Worm (Caenorhabditis elegans) whole organism, L3 larva: Measurements from ENCODE around the gene ZK666.12.
A peak's percentile ranks its signal among the peaks of the same experiment; 100 is the strongest.

Experiments used
- R02D3.7 ChIP-seq: fragments of 150-350 bp; optimal IDR thresholded peaks from 2 replicates; lab custom pipeline; 2014; ENCODE audit warnings: missing biosample characterization, missing genetic modification characterization
- ZK546.5 ChIP-seq: sonication (generic microtip); optimal IDR thresholded peaks from 2 replicates; lab custom pipeline; 2017; ENCODE audit warnings: missing biosample characterization, missing genetic modification characterization
- ama-1 ChIP-seq: fragments of 150-350 bp; optimal IDR thresholded peaks from 2 replicates; lab custom pipeline; 2018
- ceh-16 ChIP-seq: sonication (generic microtip); optimal IDR thresholded peaks from 2 replicates; lab custom pipeline; 2017; ENCODE audit warnings: missing biosample characterization, missing genetic modification characterization
- ceh-28 ChIP-seq: fragments of 150-350 bp; optimal IDR thresholded peaks from 2 replicates; lab custom pipeline; 2014; ENCODE audit warnings: missing biosample characterization, missing genetic modification reagents, missing genetic modification characterization
- ceh-82 ChIP-seq: fragments of 150-350 bp; optimal IDR thresholded peaks from 2 replicates; lab custom pipeline; 2014; ENCODE audit warnings: missing biosample characterization, missing genetic modification characterization
- daf-12 ChIP-seq: fragments of 150-350 bp; optimal IDR thresholded peaks from 2 replicates; lab custom pipeline; 2014; ENCODE audit warnings: missing biosample characterization, missing genetic modification reagents, missing genetic modification characterization
- elt-1 ChIP-seq: fragments of 150-350 bp; optimal IDR thresholded peaks from 2 replicates; lab custom pipeline; 2014; ENCODE audit warnings: missing biosample characterization, missing genetic modification characterization
- elt-3 ChIP-seq, 3 experiments: fragments of 150-350 bp in 1 of 3; sonication (generic microtip) in 2 of 3; optimal IDR thresholded peaks; 2 replicates in 2 of 3; 4 replicates in 1 of 3; lab custom pipeline; 2014 to 2017; ENCODE audit warnings: missing biosample characterization in 3 of 3, missing genetic modification characterization in 3 of 3
- eor-1 ChIP-seq, 2 experiments: fragments of 150-350 bp; optimal IDR thresholded peaks; 2 replicates each; lab custom pipeline; 2014 to 2018; ENCODE audit warnings: missing biosample characterization in 2 of 2, missing genetic modification characterization in 2 of 2
- fkh-10 ChIP-seq: sonication (generic microtip); optimal IDR thresholded peaks from 2 replicates; lab custom pipeline; 2017; ENCODE audit warnings: missing biosample characterization, missing genetic modification reagents, missing genetic modification characterization
- fkh-2 ChIP-seq: fragments of 150-350 bp; optimal IDR thresholded peaks from 2 replicates; lab custom pipeline; 2014; ENCODE audit warnings: missing biosample characterization, missing genetic modification reagents, missing genetic modification characterization
- fos-1 ChIP-seq: fragments of 150-350 bp; optimal IDR thresholded peaks from 2 replicates; lab custom pipeline; 2014; ENCODE audit warnings: missing biosample characterization, missing genetic modification characterization
- hmg-11 ChIP-seq: sonication (generic microtip); optimal IDR thresholded peaks from 2 replicates; lab custom pipeline; 2016; ENCODE audit warnings: missing genetic modification characterization, missing compliant biosample characterization
- jun-1 ChIP-seq: fragments of 150-350 bp; optimal IDR thresholded peaks from 2 replicates; lab custom pipeline; 2014; ENCODE audit warnings: missing biosample characterization, missing genetic modification reagents, missing genetic modification characterization
- lin-15B ChIP-seq: fragments of 150-350 bp; optimal IDR thresholded peaks from 2 replicates; lab custom pipeline; 2014; ENCODE audit warnings: missing biosample characterization, missing genetic modification characterization
- lin-39 ChIP-seq: fragments of 150-350 bp; optimal IDR thresholded peaks from 2 replicates; lab custom pipeline; 2018; ENCODE audit warnings: missing biosample characterization, missing genetic modification reagents, missing genetic modification characterization
- mdl-1 ChIP-seq: fragments of 150-350 bp; optimal IDR thresholded peaks from 2 replicates; lab custom pipeline; 2014; ENCODE audit warnings: missing biosample characterization, missing genetic modification characterization
- mml-1 ChIP-seq: fragments of 150-350 bp; sonication (generic microtip); optimal IDR thresholded peaks from 3 replicates; lab custom pipeline; 2014; ENCODE audit warnings: missing biosample characterization, missing genetic modification characterization
- nfya-1 ChIP-seq: sonication (generic microtip); optimal IDR thresholded peaks from 2 replicates; lab custom pipeline; 2017; ENCODE audit warnings: missing genetic modification characterization, mild to moderate bottlenecking, missing compliant biosample characterization, antibody characterized with exemption, moderate library complexity; ENCODE audit not compliant: insufficient read depth
- nhr-11 ChIP-seq: fragments of 150-350 bp; optimal IDR thresholded peaks from 2 replicates; lab custom pipeline; 2014; ENCODE audit warnings: missing biosample characterization, missing genetic modification characterization
- nhr-23 ChIP-seq: fragments of 150-350 bp; optimal IDR thresholded peaks from 2 replicates; lab custom pipeline; 2014; ENCODE audit warnings: missing biosample characterization, missing genetic modification reagents, missing genetic modification characterization
- nhr-237 ChIP-seq: fragments of 150-350 bp; optimal IDR thresholded peaks from 2 replicates; lab custom pipeline; 2014; ENCODE audit warnings: missing biosample characterization, missing genetic modification characterization
- nhr-25 ChIP-seq: sonication (generic microtip); optimal IDR thresholded peaks from 2 replicates; lab custom pipeline; 2017; ENCODE audit warnings: missing biosample characterization, missing genetic modification characterization
- nhr-28 ChIP-seq: fragments of 150-350 bp; optimal IDR thresholded peaks from 2 replicates; lab custom pipeline; 2014; ENCODE audit warnings: missing biosample characterization, missing genetic modification characterization
- nhr-43 ChIP-seq: sonication (generic microtip); optimal IDR thresholded peaks from 2 replicates; lab custom pipeline; 2016; ENCODE audit warnings: mild to moderate bottlenecking, missing genetic modification characterization, missing compliant biosample characterization; ENCODE audit not compliant: poor library complexity, severe bottlenecking
- nhr-67 ChIP-seq: fragments of 150-350 bp; optimal IDR thresholded peaks from 2 replicates; lab custom pipeline; 2014; ENCODE audit warnings: missing biosample characterization, missing genetic modification characterization
- pha-4 ChIP-seq: fragments of 150-350 bp; optimal IDR thresholded peaks from 2 replicates; lab custom pipeline; 2014; ENCODE audit warnings: missing biosample characterization, missing genetic modification reagents, missing genetic modification characterization
- tbx-2 ChIP-seq: sonication (generic microtip); optimal IDR thresholded peaks from 2 replicates; lab custom pipeline; 2016; ENCODE audit warnings: mild to moderate bottlenecking, missing genetic modification characterization, missing compliant biosample characterization
- zag-1 ChIP-seq: fragments of 150-350 bp; optimal IDR thresholded peaks from 2 replicates; lab custom pipeline; 2014; ENCODE audit warnings: missing biosample characterization, missing genetic modification characterization
- ztf-4 ChIP-seq: fragments of 150-350 bp; optimal IDR thresholded peaks from 2 replicates; lab custom pipeline; 2014; ENCODE audit warnings: missing biosample characterization, missing genetic modification characterization

Gene ZK666.12

DNA sequence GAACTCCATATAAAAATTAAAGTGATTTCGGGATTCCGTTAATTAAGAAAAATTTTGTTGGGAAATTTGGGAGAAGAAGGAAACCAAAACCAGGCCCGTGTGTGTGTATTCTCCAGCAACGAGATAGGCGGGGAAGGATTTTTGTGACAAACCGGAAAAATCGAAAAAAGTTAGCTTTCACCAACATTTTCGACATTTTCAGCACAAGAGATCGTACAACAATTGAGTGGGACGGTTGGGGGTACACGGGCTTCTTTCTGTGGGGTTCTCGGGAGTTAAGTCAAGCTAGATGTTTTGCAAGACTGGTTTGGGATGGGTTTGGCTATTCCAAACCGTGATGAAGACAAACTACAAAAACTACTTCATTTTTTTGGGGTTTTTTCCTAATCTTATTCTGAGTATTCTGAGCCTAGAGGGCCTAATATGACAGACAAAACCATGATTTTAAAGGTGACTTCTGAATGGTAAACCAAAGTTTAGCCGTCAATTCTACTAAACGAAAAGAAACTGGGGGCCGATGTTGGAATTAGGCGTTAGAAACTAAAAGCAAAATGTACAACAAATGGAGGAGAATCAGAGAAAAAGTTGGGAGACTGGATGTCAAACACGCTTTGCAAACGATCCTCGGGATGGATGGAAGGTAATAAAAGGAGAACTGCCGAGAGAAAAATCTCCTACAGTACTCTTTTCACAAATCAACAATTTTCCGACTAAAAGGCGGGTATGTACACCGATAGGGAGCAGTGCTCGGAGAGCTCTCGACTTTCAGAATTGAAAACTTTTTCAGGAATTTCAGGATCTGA, 46.8 kb downstream of the ZK666.12 start:
- TF ChIP-seq jun-1 (tag; lab: Kevin White, UChicago) (peak; percentile 12), nfya-1 (tag; lab: Kevin White, UChicago) (peak; percentile 40), nhr-11 (tag; lab: Kevin White, UChicago) (peak; percentile 1), R02D3.7 (tag; lab: Kevin White, UChicago) (no peak), ceh-82 (tag; lab: Kevin White, UChicago) (no peak), nhr-43 (tag; lab: Kevin White, UChicago) (peak; percentile 70), nhr-25 (tag; lab: Kevin White, UChicago) (peak; percentile 69), ztf-4 (tag; lab: Kevin White, UChicago) (peak; percentile 62), ZK546.5 (tag; lab: Kevin White, UChicago) (no peak), nhr-23 (tag; lab: Kevin White, UChicago) (peak; percentile 50), nhr-237 (tag; lab: Kevin White, UChicago) (no peak), ama-1 (peak; percentile 90), pha-4 (no peak), hmg-11 (tag; lab: Kevin White, UChicago) (no peak)

DNA sequence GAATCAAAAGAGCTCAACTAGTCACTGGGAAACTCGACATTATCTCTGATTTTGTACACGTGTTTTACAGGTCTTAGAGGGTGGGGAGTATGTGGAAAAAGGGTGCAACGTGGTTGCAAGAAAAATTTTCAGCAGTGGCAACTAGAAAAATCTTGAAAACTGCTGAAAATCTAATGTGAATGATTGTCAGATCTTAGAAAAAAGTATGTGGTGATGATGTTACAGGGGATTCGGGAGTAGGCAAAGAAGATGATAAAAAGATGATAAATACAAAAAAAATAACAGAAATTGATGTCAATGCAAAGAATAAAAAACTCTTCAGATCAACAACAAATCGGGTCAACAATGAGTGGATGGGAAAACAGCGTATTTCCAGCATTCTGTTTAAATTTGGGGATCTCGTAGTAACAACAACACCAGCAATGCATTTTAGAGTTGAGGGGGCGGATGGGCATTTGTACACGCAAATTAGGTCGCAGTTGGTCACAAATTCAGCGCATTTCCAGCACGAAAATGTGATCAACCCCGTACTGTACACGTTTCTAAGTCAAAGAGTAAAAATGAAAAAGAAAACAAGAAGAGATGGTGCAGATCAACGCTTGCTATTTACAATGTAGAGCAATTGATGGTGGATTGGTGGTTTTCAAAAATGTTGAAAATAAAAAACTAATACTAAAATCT, 47.6 kb downstream of the ZK666.12 start:
- peak; percentile 9 for TF ChIP-seq jun-1 (tag; lab: Kevin White, UChicago)
- TF ChIP-seq nhr-67 (tag; lab: Kevin White, UChicago): no peak
- peak; percentile 27 for TF ChIP-seq pha-4
- TF ChIP-seq elt-3 (tag; optimal IDR thresholded peaks at IDR 0.05; lab: Kevin White, UChicago): peak in 1 of 3 experiments; percentile 11
- TF ChIP-seq nhr-25 (tag; lab: Kevin White, UChicago): peak; percentile 8
- peak; percentile 47 for TF ChIP-seq ama-1
- no peak for TF ChIP-seq ceh-16 (tag; lab: Kevin White, UChicago)
- TF ChIP-seq elt-1 (tag; lab: Kevin White, UChicago): peak; percentile 7

- TF ChIP-seq fkh-10 (GFP tag; lab: Kevin White, UChicago): no peak
- no peak for TF ChIP-seq lin-15B (tag; lab: Kevin White, UChicago)
- TF ChIP-seq ztf-4 (tag; lab: Kevin White, UChicago): peak; percentile 26
- no peak for TF ChIP-seq nhr-43 (tag; lab: Kevin White, UChicago)
- TF ChIP-seq elt-1 (tag; lab: Kevin White, UChicago): no peak
- TF ChIP-seq fkh-2: no peak
- TF ChIP-seq ama-1: peak; percentile 95
- TF ChIP-seq mml-1: no peak
- no peak for TF ChIP-seq ceh-82 (tag; lab: Kevin White, UChicago)
- TF ChIP-seq zag-1 (tag; lab: Kevin White, UChicago): no peak
- peak; percentile 1 for TF ChIP-seq tbx-2 (tag; lab: Kevin White, UChicago)
- no peak for TF ChIP-seq hmg-11 (tag; lab: Kevin White, UChicago)
- TF ChIP-seq elt-3 (tag; optimal IDR thresholded peaks at IDR 0.05; lab: Kevin White, UChicago): no peak
- TF ChIP-seq nhr-67 (tag; lab: Kevin White, UChicago): no peak
- no peak for TF ChIP-seq nhr-25 (tag; lab: Kevin White, UChicago)
- TF ChIP-seq mdl-1 (tag; lab: Kevin White, UChicago): no peak
- TF ChIP-seq ceh-28 (tag; lab: Kevin White, UChicago): no peak
- no peak for TF ChIP-seq jun-1 (tag; lab: Kevin White, UChicago)
- no peak for TF ChIP-seq pha-4
- TF ChIP-seq R02D3.7 (tag; lab: Kevin White, UChicago): no peak
- no peak for TF ChIP-seq daf-12
Measured at ce11 chrII:10544374-10544908, 48.4 kb downstream of the ZK666.12 start.

DNA sequence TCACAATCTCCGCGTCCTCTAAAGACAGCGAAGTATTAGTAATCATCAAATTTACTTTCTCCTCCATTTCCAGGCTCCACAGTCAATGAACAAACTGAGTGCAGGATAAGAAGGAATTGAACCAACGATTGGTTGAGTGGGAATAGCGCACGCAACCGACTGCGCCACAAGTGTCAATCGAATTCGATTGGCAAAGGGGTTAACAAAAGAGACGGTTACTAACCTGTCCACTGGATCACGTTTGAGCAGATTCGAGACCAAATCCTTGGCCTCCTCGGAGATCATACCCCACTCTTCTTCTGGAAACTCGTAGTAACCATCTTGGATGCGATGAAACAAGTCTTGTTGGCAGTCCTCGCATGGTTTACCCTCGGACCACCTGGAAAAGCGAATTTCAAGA, 49.2 kb downstream of the ZK666.12 start:
- no peak for TF ChIP-seq eor-1 (tag; optimal IDR thresholded peaks at IDR 0.05; lab: Kevin White, UChicago)
- TF ChIP-seq nhr-28: no peak
- TF ChIP-seq mdl-1 (tag; lab: Kevin White, UChicago): no peak
- TF ChIP-seq nhr-23 (tag; lab: Kevin White, UChicago): no peak
- TF ChIP-seq nhr-43 (tag; lab: Kevin White, UChicago): peak; percentile 50
- TF ChIP-seq lin-39 (tag; lab: Kevin White, UChicago): no peak
- peak; percentile 38 for TF ChIP-seq ama-1
- TF ChIP-seq nhr-25 (tag; lab: Kevin White, UChicago): peak; percentile 65
- TF ChIP-seq nhr-67 (tag; lab: Kevin White, UChicago): no peak
- no peak for TF ChIP-seq lin-15B (tag; lab: Kevin White, UChicago)
- TF ChIP-seq ceh-28 (tag; lab: Kevin White, UChicago): no peak
- TF ChIP-seq fos-1 (tag; lab: Kevin White, UChicago): no peak
